Worm (Caenorhabditis elegans): ENCODE data around the gene E04F6.15.

ce11 chrII:7189120-7189519, 21.0 kb downstream of the E04F6.15 start, which contains the start of gene E04F6.4:
- TF ChIP-seq elt-2 (tag; optimal IDR thresholded peaks at IDR 0.05) (no peak), fos-1 (tag; optimal IDR thresholded peaks at IDR 0.05) (no peak), mdl-1 (tag; optimal IDR thresholded peaks at IDR 0.05) (no peak), zip-4 (GFP tag; optimal IDR thresholded peaks at IDR 0.05) (no peak)

All from whole organism, L1 larva.